Worm (Caenorhabditis elegans): ENCODE measurements around the gene F31E8.5.

The F31E8.5 gene

ce11 chrII:6808539-6808938, 1.5 kb upstream of the F31E8.5 start:
- TF ChIP-seq tbx-2 (tag; optimal IDR thresholded peaks at IDR 0.05) (peak; percentile 3), ceh-6 (GFP tag; optimal IDR thresholded peaks at IDR 0.05) (no peak), npax-4 (tag; optimal IDR thresholded peaks at IDR 0.05) (no peak), rnt-1 (tag; optimal IDR thresholded peaks at IDR 0.05) (no peak), nfya-1 (tag; optimal IDR thresholded peaks at IDR 0.05) (peak; percentile 36), ceh-31 (tag; optimal IDR thresholded peaks at IDR 0.05) (peak; percentile 44)

ce11 chrII:6803024-6803423, 4.0 kb downstream of the F31E8.5 start, which contains the start of gene tab-1:
tab-1 (plus strand) TSS chrII:6803324.
- TF ChIP-seq ceh-34 (tag; optimal IDR thresholded peaks at IDR 0.05) (no peak), ceh-18 (tag; optimal IDR thresholded peaks at IDR 0.05) (no peak), C38D4.7 (GFP tag; optimal IDR thresholded peaks at IDR 0.05) (no peak), ztf-16 (tag; optimal IDR thresholded peaks at IDR 0.05) (no peak), nhr-11 (tag; optimal IDR thresholded peaks at IDR 0.05) (no peak), ceh-22 (tag; optimal IDR thresholded peaks at IDR 0.05) (no peak), ama-1 (optimal IDR thresholded peaks at IDR 0.05) (no peak), rnt-1 (tag; optimal IDR thresholded peaks at IDR 0.05) (no peak), K09A11.1 (tag; optimal IDR thresholded peaks at IDR 0.05; ENCODE audit: insufficient read depth) (no peak), ceh-31 (tag; optimal IDR thresholded peaks at IDR 0.05) (no peak), ttx-3 (tag; optimal IDR thresholded peaks at IDR 0.05) (no peak), ceh-2 (tag; optimal IDR thresholded peaks at IDR 0.05) (no peak), ceh-24 (tag; optimal IDR thresholded peaks at IDR 0.05) (no peak), K02D7.2 (tag; optimal IDR thresholded peaks at IDR 0.05) (no peak), pag-3 (tag; optimal IDR thresholded peaks at IDR 0.05; ENCODE audit: borderline replicate concordance) (no peak), fkh-10 (GFP tag; optimal IDR thresholded peaks at IDR 0.05) (no peak), hlh-15 (tag; optimal IDR thresholded peaks at IDR 0.05) (no peak), ceh-30 (tag; optimal IDR thresholded peaks at IDR 0.05) (no peak)

ce11 chrII:6801262-6801661, 5.8 kb downstream of the F31E8.5 start:
- no peak for TF ChIP-seq C08G9.2 (tag; optimal IDR thresholded peaks at IDR 0.05)
- TF ChIP-seq K02D7.2 (tag; optimal IDR thresholded peaks at IDR 0.05): no peak
- no peak for TF ChIP-seq F13H6.1 (tag; optimal IDR thresholded peaks at IDR 0.05)
- no peak for TF ChIP-seq ceh-9 (tag; optimal IDR thresholded peaks at IDR 0.05)

DNA sequence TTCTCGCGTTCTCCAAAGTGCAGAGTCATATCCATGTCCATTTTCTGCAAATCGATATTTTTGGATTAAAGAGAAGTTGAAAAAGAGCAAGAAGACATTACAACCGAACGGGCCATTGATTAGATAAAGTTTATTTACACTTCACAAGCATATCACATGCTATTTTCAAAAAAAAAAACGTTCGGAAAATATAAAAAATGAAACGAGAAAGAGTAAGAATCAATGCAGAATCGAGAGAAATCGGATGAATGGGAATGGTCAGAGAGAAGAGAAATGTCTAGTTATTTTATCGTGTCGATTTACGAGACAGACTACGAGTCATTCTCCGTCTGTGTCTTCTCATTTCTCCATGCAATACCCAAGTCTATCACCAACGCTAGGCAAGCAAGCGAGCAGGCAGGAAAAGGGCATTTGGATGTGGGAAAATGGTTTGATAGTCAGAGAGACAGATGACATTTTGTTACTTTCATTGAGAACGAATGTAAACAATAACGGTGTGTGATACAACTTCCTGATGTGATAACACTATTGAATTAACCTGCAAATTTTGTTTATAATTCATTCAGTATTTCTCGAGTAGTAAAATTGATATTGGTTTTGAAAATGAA, 6.9 kb downstream of the F31E8.5 start, which contains the start of gene F31E8.4:
Gene F31E8.4 (minus strand): TSS at position 51 of the 608 bp plus-strand sequence.
- TF ChIP-seq ref-2 (tag; optimal IDR thresholded peaks at IDR 0.05): peak; percentile 13
- no peak for TF ChIP-seq ceh-22 (tag; optimal IDR thresholded peaks at IDR 0.05)
- no peak for TF ChIP-seq sox-2 (GFP tag; IDR thresholded peaks at IDR 0.05)
- TF ChIP-seq elt-2 (tag; optimal IDR thresholded peaks at IDR 0.05): peak; percentile 52
- no peak for TF ChIP-seq hlh-15 (tag; optimal IDR thresholded peaks at IDR 0.05)
- no peak for TF ChIP-seq ztf-16 (tag; optimal IDR thresholded peaks at IDR 0.05)

- TF ChIP-seq che-1 (tag; optimal IDR thresholded peaks at IDR 0.05) (no peak), rnt-1 (tag; optimal IDR thresholded peaks at IDR 0.05) (no peak), ceh-34 (tag; optimal IDR thresholded peaks at IDR 0.05) (no peak), sox-4 (tag; optimal IDR thresholded peaks at IDR 0.05) (no peak), ceh-6 (GFP tag; optimal IDR thresholded peaks at IDR 0.05) (no peak), hlh-6 (tag; optimal IDR thresholded peaks at IDR 0.05) (no peak), tbx-7 (tag; optimal IDR thresholded peaks at IDR 0.05) (no peak), unc-55 (GFP tag; optimal IDR thresholded peaks at IDR 0.05) (no peak), eyg-1 (tag; optimal IDR thresholded peaks at IDR 0.05) (no peak), unc-42 (tag; optimal IDR thresholded peaks at IDR 0.05) (no peak), pag-3 (tag; optimal IDR thresholded peaks at IDR 0.05; ENCODE audit: borderline replicate concordance) (no peak), ceh-30 (tag; optimal IDR thresholded peaks at IDR 0.05) (no peak), syd-9 (tag; optimal IDR thresholded peaks at IDR 0.05) (no peak), pros-1 (tag; optimal IDR thresholded peaks at IDR 0.05) (no peak)
These were observed 15.2 kb downstream of the F31E8.5 start, which contains the start of gene T13C2.2 for ce11 chrII:6791891-6792290. T13C2.2 (plus strand) TSS chrII:6792191.
